Worm (Caenorhabditis elegans): ENCODE measurements around the gene ins-6.

The ins-6 gene

ce11 chrII:6047639-6048159 lies 47.5 kb downstream of the ins-6 start, which contains the start of the genes R12C12.6 and ran-5 (continued):
- TF ChIP-seq unc-130 (GFP tag; optimal IDR thresholded peaks at IDR 0.05) (peak; percentile 42), cey-2 (tag; optimal IDR thresholded peaks at IDR 0.05; ENCODE audit: borderline replicate concordance, insufficient read depth) (no peak), dmd-6 (GFP tag; IDR thresholded peaks at IDR 0.05) (peak; percentile 79), unc-62 (GFP tag; optimal IDR thresholded peaks at IDR 0.05 in 1 of 2) (peak in 1 of 2 experiments; percentile 42), unc-62 (tag; optimal IDR thresholded peaks at IDR 0.05) (no peak), fos-1 (tag; optimal IDR thresholded peaks at IDR 0.05) (no peak), lin-13 (GFP tag; optimal IDR thresholded peaks at IDR 0.05) (peak; percentile 16), spr-3 (GFP tag; optimal IDR thresholded peaks at IDR 0.05) (peak; percentile 40), egl-27 (tag; optimal IDR thresholded peaks at IDR 0.05) (no peak), dpl-1 (GFP tag; optimal IDR thresholded peaks at IDR 0.05) (peak; percentile 83), spr-1 (tag; optimal IDR thresholded peaks at IDR 0.05) (peak; percentile 74), zfp-3 (GFP tag; conservative IDR thresholded peaks at IDR 0.05) (no peak), T26A8.4 (GFP tag; IDR thresholded peaks at IDR 0.05) (peak; percentile 81), nhr-48 (tag; optimal IDR thresholded peaks at IDR 0.05) (peak; percentile 81), lin-29 (GFP tag; IDR thresholded peaks at IDR 0.05) (0 out of 2 replicates have a peak, but pooled peaks have one; percentile 34), set-16 (GFP tag; IDR thresholded peaks at IDR 0.05) (no peak), pqm-1 (tag; optimal IDR thresholded peaks at IDR 0.05) (peak; percentile 32), ceh-44 (GFP tag; IDR thresholded peaks at IDR 0.05) (no peak), hlh-30 (tag; optimal IDR thresholded peaks at IDR 0.05; ENCODE audit: insufficient read depth) (peak; percentile 71), F49E8.2 (tag; optimal IDR thresholded peaks at IDR 0.05; ENCODE audit: borderline replicate concordance) (peak; percentile 63), nhr-42 (GFP tag; IDR thresholded peaks at IDR 0.05) (peak; percentile 71; the same call in 1 of the 2 replicates), dmd-9 (GFP tag; IDR thresholded peaks at IDR 0.05) (peak; percentile 76), snpc-1.2 (GFP tag; IDR thresholded peaks at IDR 0.05) (no peak), sdz-12 (GFP tag; optimal IDR thresholded peaks at IDR 0.05) (no peak), T20F7.1 (GFP tag; optimal IDR thresholded peaks at IDR 0.05) (peak; percentile 79), nhr-237 (tag; optimal IDR thresholded peaks at IDR 0.05) (no peak), aha-1 (tag) (no peak), mdt-29 (GFP tag; IDR thresholded peaks at IDR 0.05) (no peak), nhr-28 (tag; optimal IDR thresholded peaks at IDR 0.05) (peak; percentile 62), nhr-6 (tag; optimal IDR thresholded peaks at IDR 0.05) (peak; percentile 52), daf-8 (GFP tag; IDR thresholded peaks at IDR 0.05) (no peak), duxl-1 (tag; optimal IDR thresholded peaks at IDR 0.05; ENCODE audit: poor library complexity) (peak; percentile 81), lir-3 (tag; optimal IDR thresholded peaks at IDR 0.05) (peak; percentile 27), saeg-2 (GFP tag; IDR thresholded peaks at IDR 0.05) (0 out of 2 replicates have a peak, but pooled peaks have one; percentile 12), nhr-41 (GFP tag; IDR thresholded peaks at IDR 0.05) (no peak), daf-12 (tag; optimal IDR thresholded peaks at IDR 0.05) (no peak), ztf-7 (tag; optimal IDR thresholded peaks at IDR 0.05) (peak; percentile 75), mxl-3 (GFP tag; optimal IDR thresholded peaks at IDR 0.05) (no peak), ZK337.2 (GFP tag; IDR thresholded peaks at IDR 0.05) (0 out of 2 replicates have a peak, but pooled peaks have one; percentile 53), lin-1 (GFP tag; IDR thresholded peaks at IDR 0.05) (no peak), lin-38 (GFP tag; IDR thresholded peaks at IDR 0.05) (peak; percentile 87), mdl-1 (tag; optimal IDR thresholded peaks at IDR 0.05) (peak in 1 of 2 experiments; percentile 9), daf-16 (GFP tag; optimal IDR thresholded peaks at IDR 0.05) (peak in 1 of 2 experiments; percentile 46), daf-16 (tag; optimal IDR thresholded peaks at IDR 0.05) (peak; percentile 68), nhr-76 (tag; optimal IDR thresholded peaks at IDR 0.05) (no peak), hlh-11 (tag; optimal IDR thresholded peaks at IDR 0.05) (peak; percentile 68), rbr-2 (tag; optimal IDR thresholded peaks at IDR 0.05) (peak; percentile 86), F26F4.8 (GFP tag; conservative IDR thresholded peaks at IDR 0.05) (no peak), hmg-1.1 (GFP tag; IDR thresholded peaks at IDR 0.05) (peak; percentile 66), tag-97 (GFP tag; IDR thresholded peaks at IDR 0.05) (no peak), ceh-20 (GFP tag; IDR thresholded peaks at IDR 0.05) (peak; percentile 59; the same call in 1 of the 2 replicates)

Data from whole organism, L4 larva.